Worm (Caenorhabditis elegans) whole organism, late embryonic: ENCODE measurements around the gene gst-41.

Source experiments
- C08G9.2 ChIP-seq: sonication (generic microtip); optimal IDR thresholded peaks from 2 replicates; lab custom pipeline; 2016; ENCODE audit warnings: mild to moderate bottlenecking, missing genetic modification characterization, moderate library complexity, missing compliant biosample characterization
- Y22D7AL.16 ChIP-seq: sonication (generic microtip); optimal IDR thresholded peaks from 2 replicates; lab custom pipeline; 2016; ENCODE audit warnings: missing genetic modification characterization, missing compliant biosample characterization
- ahr-1 ChIP-seq: sonication (generic microtip); optimal IDR thresholded peaks from 2 replicates; lab custom pipeline; 2016; ENCODE audit warnings: missing genetic modification characterization, missing compliant biosample characterization
- ceh-24 ChIP-seq: sonication (generic microtip); optimal IDR thresholded peaks from 2 replicates; lab custom pipeline; 2016; ENCODE audit warnings: mild to moderate bottlenecking, missing genetic modification characterization, missing compliant biosample characterization
- ceh-30 ChIP-seq: fragments of 150-350 bp; optimal IDR thresholded peaks from 2 replicates; lab custom pipeline; 2014; ENCODE audit warnings: missing biosample characterization, missing genetic modification characterization
- ceh-31 ChIP-seq: sonication (generic microtip); optimal IDR thresholded peaks from 2 replicates; lab custom pipeline; 2016; ENCODE audit warnings: missing genetic modification characterization, missing compliant biosample characterization
- ceh-34 ChIP-seq: sonication (generic microtip); optimal IDR thresholded peaks from 2 replicates; lab custom pipeline; 2016; ENCODE audit warnings: mild to moderate bottlenecking, missing genetic modification characterization, missing compliant biosample characterization
- ceh-6 ChIP-seq: fragments of 200-800 bp; sonication (Bioruptor generic); optimal IDR thresholded peaks from 2 replicates; lab custom pipeline; 2018; ENCODE audit warnings: mild to moderate bottlenecking, missing genetic modification characterization, missing compliant biosample characterization
- elt-2 ChIP-seq: sonication (generic microtip); optimal IDR thresholded peaks from 2 replicates; lab custom pipeline; 2016; ENCODE audit warnings: missing genetic modification reagents, missing genetic modification characterization, missing compliant biosample characterization
- elt-4 ChIP-seq: sonication (generic microtip); optimal IDR thresholded peaks from 2 replicates; lab custom pipeline; 2016; ENCODE audit warnings: missing genetic modification characterization, missing compliant biosample characterization
- fax-1 ChIP-seq: sonication (generic microtip); optimal IDR thresholded peaks from 2 replicates; lab custom pipeline; 2016; ENCODE audit warnings: missing genotype, missing genetic modification characterization, missing compliant biosample characterization
- fkh-6 ChIP-seq: sonication (generic microtip); optimal IDR thresholded peaks from 2 replicates; lab custom pipeline; 2016; ENCODE audit warnings: missing genetic modification characterization, missing compliant biosample characterization
- hlh-15 ChIP-seq: sonication (generic microtip); optimal IDR thresholded peaks from 2 replicates; lab custom pipeline; 2016; ENCODE audit warnings: missing genetic modification characterization, missing compliant biosample characterization
- lin-11 ChIP-seq: fragments of 200-800 bp; sonication (Bioruptor generic); optimal IDR thresholded peaks from 2 replicates; lab custom pipeline; 2018; ENCODE audit warnings: mild to moderate bottlenecking, missing genetic modification characterization, missing compliant biosample characterization
- madf-2 ChIP-seq: sonication (generic microtip); optimal IDR thresholded peaks from 2 replicates; lab custom pipeline; 2017; ENCODE audit warnings: missing genetic modification characterization, missing compliant biosample characterization
- mec-3 ChIP-seq: sonication (generic microtip); optimal IDR thresholded peaks from 2 replicates; lab custom pipeline; 2016; ENCODE audit warnings: borderline replicate concordance, missing genetic modification characterization, missing compliant biosample characterization
- nfya-1 ChIP-seq: sonication (generic microtip); optimal IDR thresholded peaks from 2 replicates; lab custom pipeline; 2017; ENCODE audit warnings: missing genetic modification characterization, mild to moderate bottlenecking, missing compliant biosample characterization, antibody characterized with exemption, moderate library complexity
- odd-2 ChIP-seq: sonication (generic microtip); optimal IDR thresholded peaks from 2 replicates; lab custom pipeline; 2017; ENCODE audit warnings: antibody characterized with exemption, mild to moderate bottlenecking, missing genetic modification characterization, missing compliant biosample characterization
- pat-9 ChIP-seq: fragments of 200-800 bp; sonication (Bioruptor generic); optimal IDR thresholded peaks from 2 replicates; lab custom pipeline; 2018; ENCODE audit warnings: mild to moderate bottlenecking, missing genetic modification characterization, moderate library complexity, missing compliant biosample characterization
- pax-1 ChIP-seq: fragments of 150-350 bp; optimal IDR thresholded peaks from 2 replicates; lab custom pipeline; 2014; ENCODE audit warnings: missing biosample characterization, missing genetic modification characterization
- pha-4 ChIP-seq: fragments of 150-350 bp; optimal IDR thresholded peaks from 2 replicates; lab custom pipeline; 2018; ENCODE audit warnings: missing biosample characterization, missing genetic modification reagents, missing genetic modification characterization
- pqm-1 ChIP-seq: sonication (generic microtip); optimal IDR thresholded peaks from 2 replicates; lab custom pipeline; 2016; ENCODE audit warnings: missing genetic modification characterization, missing compliant biosample characterization
- rnt-1 ChIP-seq: sonication (generic microtip); optimal IDR thresholded peaks from 2 replicates; lab custom pipeline; 2016; ENCODE audit warnings: missing genetic modification characterization, missing compliant biosample characterization
- sox-2 ChIP-seq: fragments of 200-800 bp; sonication (Bioruptor generic); IDR thresholded peaks from 2 replicates; pipeline ENCODE4 v1.3.6; 2022; ENCODE audit warnings: missing genetic modification reagents, missing genetic modification characterization, missing compliant biosample characterization
- tbx-2 ChIP-seq: sonication (generic microtip); optimal IDR thresholded peaks from 2 replicates; lab custom pipeline; 2016; ENCODE audit warnings: missing genetic modification characterization, missing compliant biosample characterization
- tbx-7 ChIP-seq: sonication (generic microtip); optimal IDR thresholded peaks from 2 replicates; lab custom pipeline; 2016; ENCODE audit warnings: missing genotype, missing genetic modification characterization, missing compliant biosample characterization
- ttx-3 ChIP-seq: sonication (generic microtip); optimal IDR thresholded peaks from 2 replicates; lab custom pipeline; 2016; ENCODE audit warnings: missing genetic modification reagents, missing genetic modification characterization, missing compliant biosample characterization
- unc-42 ChIP-seq: sonication (generic microtip); optimal IDR thresholded peaks from 2 replicates; lab custom pipeline; 2016; ENCODE audit warnings: missing genotype, missing genetic modification characterization, missing compliant biosample characterization
- unc-55 ChIP-seq: sonication (generic microtip); optimal IDR thresholded peaks from 2 replicates; lab custom pipeline; 2017; ENCODE audit warnings: missing biosample characterization, missing genetic modification reagents, missing genetic modification characterization
- unc-86 ChIP-seq: sonication (generic microtip); optimal IDR thresholded peaks from 2 replicates; lab custom pipeline; 2016; ENCODE audit warnings: missing genetic modification characterization, missing compliant biosample characterization

Gene gst-41

DNA sequence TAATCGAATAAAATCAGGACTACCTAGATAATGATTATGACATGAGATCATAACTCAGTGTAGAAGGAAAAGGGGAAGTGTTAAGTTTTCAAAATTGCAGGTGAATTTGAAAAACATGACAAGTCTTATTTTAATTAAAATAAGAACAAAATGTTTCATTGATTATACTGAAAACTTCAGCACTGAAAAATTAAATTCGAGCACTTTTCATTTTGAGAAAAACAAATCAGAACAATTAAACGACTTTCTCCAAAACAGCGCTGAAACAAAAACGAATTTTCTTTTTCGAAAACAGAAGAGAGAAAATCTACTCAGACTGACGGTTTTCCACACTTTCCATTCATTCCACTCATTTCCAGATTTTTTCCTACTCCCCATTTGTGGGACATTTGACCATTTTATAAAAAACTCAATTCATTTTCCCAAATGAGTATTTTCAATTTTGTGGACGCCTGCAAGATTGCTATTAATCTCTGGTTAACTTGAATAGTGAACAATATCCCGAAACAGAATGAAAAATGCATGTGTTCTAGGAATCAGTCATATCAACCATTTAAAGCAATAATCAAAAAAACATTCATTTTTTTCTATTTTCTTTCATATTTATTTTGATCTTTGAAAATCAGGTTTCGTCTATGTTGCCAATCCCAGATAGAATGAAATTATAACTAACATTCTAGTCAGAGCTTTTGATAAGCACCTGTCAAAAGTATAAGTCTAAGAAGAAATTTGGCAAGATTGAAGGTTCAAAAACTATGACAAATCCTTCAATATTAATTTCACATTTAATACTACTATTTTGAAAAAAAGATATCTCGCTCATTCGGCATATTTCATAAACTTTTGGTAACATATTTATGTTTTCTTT lies 46.7 kb downstream of the gst-41 start, which contains the start of the genes srh-231 and srh-275:
srh-231 (minus strand) TSS at position 51 of the 868 bp plus-strand sequence.
srh-275 (plus strand) TSS at position 818 of the 868 bp plus-strand sequence.
- TF ChIP-seq ceh-24 (no peak), unc-42 (tag; lab: Kevin White, UChicago) (no peak), rnt-1 (no peak), fax-1 (no peak), elt-4 (no peak), ceh-6 (GFP tag; lab: Kevin White, UChicago) (no peak), ahr-1 (tag; lab: Kevin White, UChicago) (no peak), fkh-6 (no peak), ceh-31 (tag; lab: Kevin White, UChicago) (no peak), unc-55 (GFP tag; lab: Kevin White, UChicago) (no peak), pat-9 (tag; lab: Kevin White, UChicago) (no peak), ttx-3 (tag; lab: Kevin White, UChicago) (no peak), unc-86 (tag; lab: Kevin White, UChicago) (no peak), C08G9.2 (tag; lab: Kevin White, UChicago) (no peak), hlh-15 (tag; lab: Kevin White, UChicago) (no peak), lin-11 (tag; lab: Kevin White, UChicago) (no peak), tbx-2 (no peak), nfya-1 (no peak), mec-3 (tag; lab: Kevin White, UChicago) (no peak)

DNA sequence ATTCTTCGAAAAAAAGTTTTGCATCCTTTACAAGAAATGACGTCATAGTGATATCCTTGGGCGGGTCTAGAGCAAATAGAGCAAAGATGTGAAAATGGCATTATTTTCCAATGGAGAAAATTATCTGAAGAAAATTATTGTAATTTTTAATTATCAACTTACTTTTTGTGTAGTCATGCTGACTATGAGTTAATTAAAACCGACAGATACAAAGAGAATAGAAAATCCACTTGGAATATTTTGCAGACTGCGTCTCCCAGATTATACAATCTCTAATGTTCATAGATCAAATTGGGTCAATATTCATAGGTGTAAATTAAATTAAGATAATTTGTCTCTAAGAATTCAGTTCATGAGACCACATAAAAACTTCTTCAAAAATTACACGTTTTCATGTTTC lies 49.6 kb downstream of the gst-41 start, which contains the start of gene nhr-149:
nhr-149 (minus strand) TSS at position 101 of the 400 bp plus-strand sequence.
- TF ChIP-seq ceh-30 (no peak), unc-42 (tag; lab: Kevin White, UChicago) (no peak), lin-11 (tag; lab: Kevin White, UChicago) (no peak), odd-2 (tag; lab: Kevin White, UChicago) (no peak), elt-2 (tag; lab: Kevin White, UChicago) (no peak), unc-55 (GFP tag; lab: Kevin White, UChicago) (no peak), ceh-34 (no peak), C08G9.2 (tag; lab: Kevin White, UChicago) (no peak), Y22D7AL.16 (tag; lab: Kevin White, UChicago) (no peak), sox-2 (GFP tag; lab: Robert Waterston, UW) (no peak), ceh-6 (GFP tag; lab: Kevin White, UChicago) (no peak), pqm-1 (tag; lab: Kevin White, UChicago) (no peak), pax-1 (no peak), tbx-7 (tag; lab: Kevin White, UChicago) (no peak), pha-4 (tag; lab: Kevin White, UChicago) (no peak), madf-2 (tag; lab: Kevin White, UChicago) (no peak)
